Fruit fly (Drosophila melanogaster): Measurements from ENCODE around the gene CG10366.

CG10366 gene

dm6 chr2L:19577187-19577765 lies 6.8 kb upstream of the CG10366 start, which contains the start of the genes spi and msb1l:
Gene spi, minus strand, starts transcription at chr2L:19577315.
Gene msb1l, plus strand, starts transcription at chr2L:19577701.
- TF ChIP-seq EcR (GFP tag; optimal IDR thresholded peaks at IDR 0.05) (no peak), usp (GFP tag; optimal IDR thresholded peaks at IDR 0.05) (no peak), pan (optimal IDR thresholded peaks at IDR 0.05) (no peak), Dll (optimal IDR thresholded peaks at IDR 0.05) (no peak), psq (optimal IDR thresholded peaks at IDR 0.05) (no peak), CG8478 (optimal IDR thresholded peaks at IDR 0.05) (no peak)

- TF ChIP-seq psq (optimal IDR thresholded peaks at IDR 0.05) (no peak), Dll (optimal IDR thresholded peaks at IDR 0.05) (no peak), EcR (GFP tag; optimal IDR thresholded peaks at IDR 0.05) (no peak), usp (GFP tag; optimal IDR thresholded peaks at IDR 0.05) (no peak), pan (optimal IDR thresholded peaks at IDR 0.05) (no peak), CG8478 (optimal IDR thresholded peaks at IDR 0.05) (no peak)
Observed at dm6 chr2L:19579995-19580578, 3.9 kb upstream of the CG10366 start, which contains the start of gene Pmvk. Gene Pmvk, minus strand, starts transcription at chr2L:19580351.

- TF ChIP-seq EcR (GFP tag; optimal IDR thresholded peaks at IDR 0.05) = no peak
- TF ChIP-seq CG8478 (optimal IDR thresholded peaks at IDR 0.05) = no peak
- TF ChIP-seq pan (optimal IDR thresholded peaks at IDR 0.05) = no peak
- TF ChIP-seq Dll (optimal IDR thresholded peaks at IDR 0.05) = no peak
- TF ChIP-seq psq (optimal IDR thresholded peaks at IDR 0.05) = no peak
- TF ChIP-seq usp (GFP tag; optimal IDR thresholded peaks at IDR 0.05) = no peak
Observed at dm6 chr2L:19582185-19582584, 1.9 kb upstream of the CG10366 start, which contains the start of gene Hakai. Gene Hakai, minus strand, starts transcription at chr2L:19582474.

- no peak for TF ChIP-seq usp (GFP tag; optimal IDR thresholded peaks at IDR 0.05)
- no peak for TF ChIP-seq psq (optimal IDR thresholded peaks at IDR 0.05)
- TF ChIP-seq EcR (GFP tag; optimal IDR thresholded peaks at IDR 0.05) = no peak
- no peak for TF ChIP-seq Dll (optimal IDR thresholded peaks at IDR 0.05)
- TF ChIP-seq pan (optimal IDR thresholded peaks at IDR 0.05) = no peak
- no peak for TF ChIP-seq CG8478 (optimal IDR thresholded peaks at IDR 0.05)
Observed at dm6 chr2L:19586436-19587333, 2.6 kb downstream of the CG10366 start, which contains the start of gene Lar. Gene Lar, plus strand, starts transcription at chr2L:19586623.

- TF ChIP-seq pan (optimal IDR thresholded peaks at IDR 0.05) (no peak), psq (optimal IDR thresholded peaks at IDR 0.05) (no peak), usp (GFP tag; optimal IDR thresholded peaks at IDR 0.05) (no peak), Dll (optimal IDR thresholded peaks at IDR 0.05) (no peak), CG8478 (optimal IDR thresholded peaks at IDR 0.05) (no peak), EcR (GFP tag; optimal IDR thresholded peaks at IDR 0.05) (no peak)
Observed at dm6 chr2L:19587334-19587659, 3.3 kb downstream of the CG10366 start.

- TF ChIP-seq usp (GFP tag; optimal IDR thresholded peaks at IDR 0.05) = no peak
- TF ChIP-seq CG8478 (optimal IDR thresholded peaks at IDR 0.05) = no peak
- no peak for TF ChIP-seq Dll (optimal IDR thresholded peaks at IDR 0.05)
- TF ChIP-seq psq (optimal IDR thresholded peaks at IDR 0.05) = no peak
- no peak for TF ChIP-seq EcR (GFP tag; optimal IDR thresholded peaks at IDR 0.05)
- TF ChIP-seq pan (optimal IDR thresholded peaks at IDR 0.05) = no peak
Observed at dm6 chr2L:19588924-19589323, 4.9 kb downstream of the CG10366 start.

dm6 chr2L:19590629-19591028 lies 6.6 kb downstream of the CG10366 start:
- TF ChIP-seq CG8478 (optimal IDR thresholded peaks at IDR 0.05) (no peak), psq (optimal IDR thresholded peaks at IDR 0.05) (no peak), usp (GFP tag; optimal IDR thresholded peaks at IDR 0.05) (no peak), EcR (GFP tag; optimal IDR thresholded peaks at IDR 0.05) (no peak), Dll (optimal IDR thresholded peaks at IDR 0.05) (no peak), pan (optimal IDR thresholded peaks at IDR 0.05) (no peak)

dm6 chr2L:19594102-19594501 lies 10.1 kb downstream of the CG10366 start:
- TF ChIP-seq CG8478 (optimal IDR thresholded peaks at IDR 0.05) (no peak), EcR (GFP tag; optimal IDR thresholded peaks at IDR 0.05) (no peak), Dll (optimal IDR thresholded peaks at IDR 0.05) (no peak), pan (optimal IDR thresholded peaks at IDR 0.05) (no peak), usp (GFP tag; optimal IDR thresholded peaks at IDR 0.05) (no peak), psq (optimal IDR thresholded peaks at IDR 0.05) (no peak)

- TF ChIP-seq usp (GFP tag; optimal IDR thresholded peaks at IDR 0.05) = no peak
- no peak for TF ChIP-seq CG8478 (optimal IDR thresholded peaks at IDR 0.05)
- no peak for TF ChIP-seq pan (optimal IDR thresholded peaks at IDR 0.05)
- no peak for TF ChIP-seq Dll (optimal IDR thresholded peaks at IDR 0.05)
- TF ChIP-seq EcR (GFP tag; optimal IDR thresholded peaks at IDR 0.05) = no peak
- TF ChIP-seq psq (optimal IDR thresholded peaks at IDR 0.05) = no peak
Observed at dm6 chr2L:19605365-19605921, 21.4 kb downstream of the CG10366 start.

- TF ChIP-seq CG8478 (optimal IDR thresholded peaks at IDR 0.05) (no peak), pan (optimal IDR thresholded peaks at IDR 0.05) (no peak), EcR (GFP tag; optimal IDR thresholded peaks at IDR 0.05) (no peak), Dll (optimal IDR thresholded peaks at IDR 0.05) (no peak), usp (GFP tag; optimal IDR thresholded peaks at IDR 0.05) (no peak), psq (optimal IDR thresholded peaks at IDR 0.05) (no peak)
Observed at dm6 chr2L:19606318-19606717, 22.3 kb downstream of the CG10366 start, which contains the start of gene CG46244. Gene CG46244, plus strand, starts transcription at chr2L:19606569.

dm6 chr2L:19628002-19628401 lies 44.0 kb downstream of the CG10366 start:
- TF ChIP-seq usp (GFP tag; optimal IDR thresholded peaks at IDR 0.05) (no peak), CG8478 (optimal IDR thresholded peaks at IDR 0.05) (no peak), EcR (GFP tag; optimal IDR thresholded peaks at IDR 0.05) (no peak), pan (optimal IDR thresholded peaks at IDR 0.05) (no peak), Dll (optimal IDR thresholded peaks at IDR 0.05) (no peak), psq (optimal IDR thresholded peaks at IDR 0.05) (no peak)
